Worm (Caenorhabditis elegans) whole organism, early embryonic: ENCODE measurements around the gene xpf-1.

ENCODE experiments used
- B0310.2 ChIP-seq: sonication (generic microtip); optimal IDR thresholded peaks from 2 replicates; lab custom pipeline; 2016; ENCODE audit warnings: mild to moderate bottlenecking, missing genetic modification characterization, missing compliant biosample characterization
- F13C5.2 ChIP-seq: sonication (generic microtip); optimal IDR thresholded peaks from 2 replicates; lab custom pipeline; 2017; ENCODE audit warnings: mild to moderate bottlenecking, missing genetic modification characterization, inconsistent platforms, missing compliant biosample characterization
- aly-1 ChIP-seq: sonication (generic microtip); optimal IDR thresholded peaks from 2 replicates; lab custom pipeline; 2016; ENCODE audit warnings: missing genetic modification characterization, missing compliant biosample characterization
- ama-1 ChIP-seq: fragments of 150-350 bp; optimal IDR thresholded peaks from 2 replicates; lab custom pipeline; 2014
- ceh-13 ChIP-seq: fragments of 200-800 bp; sonication (Bioruptor generic); optimal IDR thresholded peaks from 2 replicates; lab custom pipeline; 2018; ENCODE audit warnings: mild to moderate bottlenecking, missing genetic modification characterization, missing compliant biosample characterization
- ceh-36 ChIP-seq: sonication (generic microtip); optimal IDR thresholded peaks from 2 replicates; lab custom pipeline; 2016; ENCODE audit warnings: missing genetic modification characterization, inconsistent platforms, missing compliant biosample characterization
- ets-7 ChIP-seq: sonication (generic microtip); optimal IDR thresholded peaks from 2 replicates; lab custom pipeline; 2016; ENCODE audit warnings: missing genotype, missing genetic modification characterization, missing compliant biosample characterization
- flt-1 ChIP-seq: fragments of 200-800 bp; sonication (Bioruptor generic); IDR thresholded peaks from 2 replicates; pipeline ENCODE4 v1.3.6; 2022; ENCODE audit warnings: missing genetic modification characterization, missing compliant biosample characterization
- hmbx-1 ChIP-seq: sonication (generic microtip); optimal IDR thresholded peaks from 2 replicates; lab custom pipeline; 2016; ENCODE audit warnings: mild to moderate bottlenecking, missing genetic modification characterization, missing compliant biosample characterization
- hmg-4 ChIP-seq: fragments of 200-800 bp; sonication (Bioruptor generic); optimal IDR thresholded peaks from 2 replicates; lab custom pipeline; 2018; ENCODE audit warnings: mild to moderate bottlenecking, missing genetic modification characterization, missing compliant biosample characterization
- hnd-1 ChIP-seq: sonication (generic microtip); optimal IDR thresholded peaks from 2 replicates; lab custom pipeline; 2016; ENCODE audit warnings: missing genetic modification characterization, missing compliant biosample characterization
- pes-1 ChIP-seq: fragments of 200-800 bp; sonication (Bioruptor generic); IDR thresholded peaks from 2 replicates; pipeline ENCODE4 v1.3.6; 2022; ENCODE audit warnings: missing genetic modification reagents, missing genetic modification characterization, missing compliant biosample characterization
- scrt-1 ChIP-seq: fragments of 200-800 bp; sonication (Bioruptor generic); IDR thresholded peaks from 2 replicates; pipeline ENCODE4 v1.3.6; 2022; ENCODE audit warnings: missing genetic modification characterization, missing compliant biosample characterization
- sea-1 ChIP-seq: fragments of 200-800 bp; sonication (Bioruptor generic); conservative IDR thresholded peaks from 2 replicates; pipeline ENCODE4 v1.3.6; 2022; ENCODE audit warnings: missing genetic modification characterization, missing compliant biosample characterization
- tbx-11 ChIP-seq: fragments of 200-800 bp; sonication (Bioruptor generic); IDR thresholded peaks from 2 replicates; pipeline ENCODE4 v1.3.6; 2022; ENCODE audit warnings: missing genetic modification characterization, missing compliant biosample characterization
- tbx-37 ChIP-seq: fragments of 200-800 bp; sonication (Bioruptor generic); conservative IDR thresholded peaks from 2 replicates; pipeline ENCODE4 v1.3.6; 2022; ENCODE audit warnings: missing genetic modification reagents, missing genetic modification characterization, missing compliant biosample characterization
- tra-4 ChIP-seq: sonication (generic microtip); optimal IDR thresholded peaks from 2 replicates; lab custom pipeline; 2017; ENCODE audit warnings: missing genetic modification characterization, missing compliant biosample characterization

Gene xpf-1

DNA sequence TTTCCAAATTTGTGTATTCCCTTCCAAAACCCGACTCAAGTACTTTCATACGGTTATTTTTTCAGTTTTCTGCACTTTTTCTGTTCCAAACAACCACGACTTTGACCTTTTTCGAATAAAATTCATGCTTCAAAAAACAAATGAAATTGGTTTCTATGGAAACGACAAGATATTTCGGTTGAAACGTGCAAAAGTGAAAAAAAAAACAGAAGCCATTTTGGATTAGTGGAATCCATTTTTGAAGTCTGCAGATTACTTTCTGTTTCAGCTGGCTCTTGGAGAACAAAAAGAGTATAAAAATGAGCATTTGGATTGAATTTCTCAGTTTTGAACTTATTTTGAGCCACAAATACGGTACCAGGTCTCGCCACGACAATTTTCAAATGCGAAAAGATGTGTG, 26.2 kb downstream of the xpf-1 start:
- TF ChIP-seq tra-4 (tag; lab: Kevin White, UChicago): no peak
- TF ChIP-seq ceh-13 (GFP tag; lab: Kevin White, UChicago): no peak
- TF ChIP-seq flt-1 (GFP tag; lab: Robert Waterston, UW): no peak
- no peak for TF ChIP-seq ets-7
- no peak for TF ChIP-seq hmg-4
- no peak for TF ChIP-seq ceh-36 (tag; lab: Kevin White, UChicago)
- no peak for TF ChIP-seq tbx-37 (GFP tag; lab: Robert Waterston, UW)
- TF ChIP-seq ama-1: no peak
- no peak for TF ChIP-seq B0310.2
- no peak for TF ChIP-seq F13C5.2
- no peak for TF ChIP-seq aly-1 (tag; lab: Kevin White, UChicago)
- TF ChIP-seq pes-1: no peak
- TF ChIP-seq scrt-1 (GFP tag; lab: Robert Waterston, UW): no peak

DNA sequence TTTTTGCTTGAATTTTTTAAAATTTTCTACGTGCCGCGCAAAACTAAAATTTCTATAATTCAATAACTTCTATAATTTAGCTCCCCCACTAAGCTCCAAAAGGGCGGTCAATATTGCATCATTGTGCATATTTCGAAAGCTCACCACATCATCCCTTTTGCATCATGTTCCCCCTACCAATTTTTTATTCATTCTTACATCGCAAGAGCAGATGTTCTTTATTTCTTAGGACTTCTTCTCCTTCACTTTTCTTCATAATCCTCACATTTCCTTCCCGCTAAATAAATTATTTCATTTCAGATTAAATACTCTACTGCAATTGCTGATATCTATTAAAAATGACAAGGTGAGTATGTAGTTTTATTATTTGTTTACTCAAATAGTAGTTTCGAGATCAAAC, 27.9 kb downstream of the xpf-1 start, which contains the start of gene ldh-1:
ldh-1 (plus strand) TSS at position 301 of the 400 bp plus-strand sequence.
- TF ChIP-seq hmbx-1 (no peak), tbx-11 (GFP tag; lab: Robert Waterston, UW) (no peak), tra-4 (tag; lab: Kevin White, UChicago) (no peak), F13C5.2 (no peak), hnd-1 (no peak), ama-1 (no peak), tbx-37 (GFP tag; lab: Robert Waterston, UW) (no peak)

DNA sequence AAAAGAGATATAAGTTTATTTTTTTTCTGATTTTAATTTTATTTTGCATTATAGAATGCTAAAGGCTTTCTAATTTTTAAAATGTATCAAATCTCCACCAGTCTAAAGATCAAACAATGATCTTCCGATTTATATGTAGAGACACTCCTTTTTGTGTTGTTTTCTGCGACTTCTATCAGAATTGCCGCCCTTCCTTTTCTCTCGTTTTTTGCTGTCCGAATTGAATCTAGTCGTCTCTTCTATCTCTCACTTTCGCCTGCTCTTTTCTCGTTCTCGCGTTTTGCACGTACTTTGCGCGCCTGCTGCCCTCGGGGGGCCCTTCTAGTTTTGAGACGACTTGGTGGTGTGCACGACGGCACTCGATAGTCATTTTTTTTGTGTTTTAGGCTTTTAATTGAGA, 28.4 kb downstream of the xpf-1 start:
- no peak for TF ChIP-seq scrt-1 (GFP tag; lab: Robert Waterston, UW)
- TF ChIP-seq ceh-36 (tag; lab: Kevin White, UChicago): no peak
- TF ChIP-seq tra-4 (tag; lab: Kevin White, UChicago): no peak
- TF ChIP-seq aly-1 (tag; lab: Kevin White, UChicago): no peak
- TF ChIP-seq ceh-13 (GFP tag; lab: Kevin White, UChicago): no peak
- no peak for TF ChIP-seq ets-7
- no peak for TF ChIP-seq B0310.2
- TF ChIP-seq tbx-37 (GFP tag; lab: Robert Waterston, UW): no peak
- no peak for TF ChIP-seq hmbx-1
- TF ChIP-seq ama-1: no peak

DNA sequence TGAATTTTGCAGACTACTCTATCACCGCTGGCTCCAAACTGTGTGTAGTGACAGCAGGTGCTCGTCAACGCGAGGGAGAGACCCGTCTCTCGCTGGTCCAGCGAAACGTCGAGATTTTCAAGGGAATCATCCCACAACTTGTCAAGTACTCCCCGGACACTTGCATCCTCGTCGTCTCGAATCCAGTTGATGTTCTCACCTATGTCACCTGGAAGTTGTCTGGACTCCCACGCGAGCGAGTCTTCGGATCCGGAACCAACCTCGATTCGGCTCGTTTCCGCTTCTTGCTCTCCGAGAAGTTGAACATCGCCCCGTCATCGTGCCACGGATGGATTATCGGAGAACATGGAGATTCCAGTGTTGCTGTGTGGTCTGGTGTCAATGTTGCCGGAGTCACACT, 29.6 kb downstream of the xpf-1 start:
- TF ChIP-seq hmg-4 (no peak), hmbx-1 (no peak), scrt-1 (GFP tag; lab: Robert Waterston, UW) (no peak), F13C5.2 (no peak), tra-4 (tag; lab: Kevin White, UChicago) (no peak), ets-7 (no peak), tbx-11 (GFP tag; lab: Robert Waterston, UW) (no peak), aly-1 (tag; lab: Kevin White, UChicago) (no peak), hnd-1 (no peak), ceh-13 (GFP tag; lab: Kevin White, UChicago) (no peak), sea-1 (GFP tag; lab: Robert Waterston, UW) (no peak), tbx-37 (GFP tag; lab: Robert Waterston, UW) (no peak), pes-1 (no peak), ama-1 (no peak), B0310.2 (no peak), ceh-36 (tag; lab: Kevin White, UChicago) (no peak), flt-1 (GFP tag; lab: Robert Waterston, UW) (no peak)

DNA sequence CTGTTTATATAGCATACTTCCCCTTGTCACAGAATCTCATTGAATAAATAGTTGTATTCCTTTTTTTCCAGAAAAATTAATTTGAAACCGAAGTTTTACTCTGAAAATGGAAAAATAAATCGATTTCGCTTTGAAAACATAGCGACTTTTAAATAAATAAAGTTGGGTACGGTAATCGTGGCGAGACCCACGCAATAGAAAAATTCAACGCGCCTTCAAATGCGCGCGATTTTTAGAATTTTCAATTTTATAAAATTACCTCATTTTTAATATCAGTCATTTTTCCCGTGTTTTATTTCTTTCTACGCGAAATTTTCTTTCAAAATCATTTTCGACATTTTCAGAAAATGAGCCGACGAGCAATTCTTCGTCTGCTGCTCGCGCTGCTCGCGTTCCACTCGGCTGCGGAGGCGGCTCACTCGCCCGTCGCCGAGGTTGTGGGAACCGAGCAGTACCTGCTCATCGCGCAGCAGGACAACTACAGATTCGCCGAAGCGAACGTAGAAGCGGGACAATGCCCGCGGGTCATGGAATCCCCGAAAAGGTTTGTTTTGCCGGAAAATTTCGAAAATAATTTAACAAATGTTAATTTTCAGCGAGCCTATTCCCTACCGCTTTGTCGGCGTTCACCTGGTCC, 30.6 kb downstream of the xpf-1 start, which contains the start of gene F13D12.5:
F13D12.5 (plus strand) TSS at position 345 of the 637 bp plus-strand sequence.
- no peak for TF ChIP-seq hnd-1
- TF ChIP-seq ets-7: no peak
- TF ChIP-seq tra-4 (tag; lab: Kevin White, UChicago): peak; percentile 1
- TF ChIP-seq aly-1 (tag; lab: Kevin White, UChicago): no peak
- no peak for TF ChIP-seq sea-1 (GFP tag; lab: Robert Waterston, UW)
- TF ChIP-seq flt-1 (GFP tag; lab: Robert Waterston, UW): no peak

DNA sequence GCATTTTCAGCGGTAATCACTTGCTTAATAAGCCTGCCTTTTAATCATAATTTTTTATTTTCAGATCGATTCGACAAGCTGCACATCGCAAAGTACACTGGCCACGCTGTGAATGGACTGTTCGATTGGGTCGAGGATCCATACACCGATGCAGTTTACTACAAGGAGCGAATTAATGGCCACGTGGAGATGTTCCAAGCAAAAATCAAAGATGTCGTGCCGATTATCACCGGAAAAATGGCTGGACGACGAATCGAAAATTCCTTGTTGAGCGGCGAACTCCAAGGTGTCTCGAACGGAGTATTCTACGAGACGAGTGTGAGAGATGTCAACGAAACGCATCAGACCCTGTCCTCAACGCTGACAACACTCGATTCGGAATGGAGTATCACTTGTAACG, 31.5 kb downstream of the xpf-1 start:
- no peak for TF ChIP-seq tbx-37 (GFP tag; lab: Robert Waterston, UW)
- no peak for TF ChIP-seq ama-1
- TF ChIP-seq hmg-4: no peak
- TF ChIP-seq hmbx-1: no peak
- TF ChIP-seq aly-1 (tag; lab: Kevin White, UChicago): no peak
- no peak for TF ChIP-seq scrt-1 (GFP tag; lab: Robert Waterston, UW)
- TF ChIP-seq flt-1 (GFP tag; lab: Robert Waterston, UW): no peak
- TF ChIP-seq ceh-36 (tag; lab: Kevin White, UChicago): no peak
- no peak for TF ChIP-seq pes-1
- TF ChIP-seq tra-4 (tag; lab: Kevin White, UChicago): no peak
- TF ChIP-seq sea-1 (GFP tag; lab: Robert Waterston, UW): no peak

DNA sequence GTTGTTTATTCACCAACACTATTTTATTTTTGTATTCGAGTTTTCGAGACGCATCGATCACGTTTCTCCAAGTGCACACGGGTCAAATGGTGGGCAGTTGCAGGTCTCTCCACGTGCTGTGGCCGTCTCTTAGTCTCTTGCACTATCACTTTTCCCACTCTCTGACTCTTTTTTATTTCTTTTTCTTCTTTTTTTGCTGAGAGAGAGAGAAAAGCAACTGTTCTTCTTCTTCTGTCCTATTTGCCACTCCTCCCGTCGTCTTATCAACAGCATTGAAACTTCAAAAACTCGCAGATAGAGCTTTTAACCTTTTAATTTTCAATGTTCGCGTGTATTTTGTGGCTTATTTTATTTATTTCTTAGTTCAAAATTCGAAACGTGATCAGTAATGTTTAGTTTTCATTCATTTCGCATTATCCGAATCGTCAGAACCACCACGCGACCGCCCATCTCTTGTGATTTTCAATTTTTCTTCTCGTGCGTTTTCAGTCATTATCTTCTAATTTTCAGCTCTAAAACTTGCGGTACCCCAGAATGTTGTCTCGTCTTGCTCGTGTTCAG, 32.7 kb downstream of the xpf-1 start, which contains the start of gene alh-8:
alh-8 (plus strand) TSS at position 511 of the 561 bp plus-strand sequence.
- TF ChIP-seq sea-1 (GFP tag; lab: Robert Waterston, UW) (no peak), tbx-37 (GFP tag; lab: Robert Waterston, UW) (no peak), aly-1 (tag; lab: Kevin White, UChicago) (no peak), scrt-1 (GFP tag; lab: Robert Waterston, UW) (no peak), flt-1 (GFP tag; lab: Robert Waterston, UW) (no peak), F13C5.2 (no peak), hnd-1 (no peak), ama-1 (no peak), B0310.2 (no peak)
